Fruit fly (Drosophila melanogaster) whole organism, embryonic: Measurements from ENCODE around the gene aop.

ENCODE experiments used
- ATbp ChIP-seq: fragments of 200-800 bp; sonication (Bioruptor generic); optimal IDR thresholded peaks from 2 replicates; lab custom pipeline; 2017; ENCODE audit warnings: missing biosample characterization, mild to moderate bottlenecking, missing genetic modification characterization, missing genetic modification reagents
- Abd-B ChIP-seq: fragments of 200-800 bp; sonication (Bioruptor generic); optimal IDR thresholded peaks from 2 replicates; lab custom pipeline; 2018; ENCODE audit warnings: missing biosample characterization, mild to moderate bottlenecking, missing genetic modification characterization, moderate library complexity
- Ada2b ChIP-seq: fragments of 200-800 bp; sonication (Bioruptor generic); IDR thresholded peaks from 2 replicates; pipeline ENCODE4 v1.3.6; 2022; ENCODE audit warnings: missing biosample characterization, missing genetic modification characterization
- Atf3 ChIP-seq: fragments of 200-800 bp; sonication (Bioruptor generic); optimal IDR thresholded peaks from 3 replicates; lab custom pipeline; 2016; ENCODE audit warnings: missing biosample characterization, missing genetic modification characterization
- Awh ChIP-seq: fragments of 200-800 bp; sonication (Bioruptor generic); IDR thresholded peaks from 2 replicates; pipeline ENCODE4, ENCODE4 v1.3.6; 2022; ENCODE audit warnings: missing biosample characterization, missing genetic modification characterization
- B-H2 ChIP-seq: fragments of 200-800 bp; sonication (Bioruptor generic); optimal IDR thresholded peaks from 2 replicates; lab custom pipeline; 2018; ENCODE audit warnings: missing biosample characterization, mild to moderate bottlenecking, missing genetic modification characterization
- Bteb2 ChIP-seq: fragments of 200-800 bp; sonication (Bioruptor generic); optimal IDR thresholded peaks from 2 replicates; lab custom pipeline; 2016; ENCODE audit warnings: missing biosample characterization, missing genetic modification characterization
- CG10543 ChIP-seq: fragments of 200-800 bp; sonication (Bioruptor generic); optimal IDR thresholded peaks from 3 replicates; lab custom pipeline; 2017; ENCODE audit warnings: missing biosample characterization, mild to moderate bottlenecking, missing genetic modification characterization, moderate library complexity
- CG15011 ChIP-seq: fragments of 200-800 bp; sonication (Bioruptor generic); optimal IDR thresholded peaks from 3 replicates; lab custom pipeline; 2018; ENCODE audit warnings: missing biosample characterization, mild to moderate bottlenecking, missing genetic modification characterization
- CG15601 ChIP-seq: fragments of 200-800 bp; sonication (Bioruptor generic); optimal IDR thresholded peaks from 3 replicates; lab custom pipeline; 2019; ENCODE audit warnings: missing biosample characterization, mild to moderate bottlenecking, missing genetic modification characterization, moderate library complexity
- CG2129 ChIP-seq: fragments of 200-800 bp; sonication (Bioruptor generic); IDR thresholded peaks from 2 replicates; pipeline ENCODE4 v1.3.6; 2022; ENCODE audit warnings: missing biosample characterization, missing genetic modification characterization; ENCODE audit not compliant: partially characterized antibody
- CG2199 ChIP-seq: fragments of 200-800 bp; sonication (Bioruptor generic); IDR thresholded peaks from 3 replicates; pipeline ENCODE4 v1.3.6; 2022; ENCODE audit warnings: missing biosample characterization, missing genetic modification characterization
- CG2202 ChIP-seq: fragments of 200-800 bp; sonication (Bioruptor generic); optimal IDR thresholded peaks from 2 replicates; lab custom pipeline; 2018; ENCODE audit warnings: missing biosample characterization, mild to moderate bottlenecking, missing genetic modification characterization
- CG2678 ChIP-seq: fragments of 200-800 bp; sonication (Bioruptor generic); optimal IDR thresholded peaks from 3 replicates; lab custom pipeline; 2019; ENCODE audit warnings: missing biosample characterization, mild to moderate bottlenecking, missing genetic modification characterization, moderate library complexity
- CG30020 ChIP-seq: fragments of 200-800 bp; optimal IDR thresholded peaks from 2 replicates; lab custom pipeline; 2019; ENCODE audit warnings: missing biosample characterization, mild to moderate bottlenecking, missing genetic modification characterization, moderate library complexity
- CG3163 ChIP-seq: fragments of 200-800 bp; sonication (Bioruptor generic); optimal IDR thresholded peaks from 3 replicates; lab custom pipeline; 2016; ENCODE audit warnings: missing biosample characterization, missing genetic modification characterization
- CG33213 ChIP-seq: fragments of 200-800 bp; sonication (Bioruptor generic); optimal IDR thresholded peaks from 3 replicates; lab custom pipeline; 2016; ENCODE audit warnings: missing biosample characterization, missing genetic modification characterization
- CG34376 ChIP-seq: fragments of 200-800 bp; sonication (Bioruptor generic); optimal IDR thresholded peaks from 2 replicates; lab custom pipeline; 2018; ENCODE audit warnings: missing biosample characterization, mild to moderate bottlenecking, missing genetic modification characterization
- CG4282 ChIP-seq: fragments of 200-800 bp; sonication (Bioruptor generic); optimal IDR thresholded peaks from 2 replicates; lab custom pipeline; 2016; ENCODE audit warnings: missing biosample characterization, missing genetic modification characterization
- CG4328 ChIP-seq: fragments of 200-800 bp; sonication (Bioruptor generic); optimal IDR thresholded peaks from 3 replicates; lab custom pipeline; 2017; ENCODE audit warnings: missing biosample characterization, missing genetic modification reagents, missing genetic modification characterization
- CG6765 ChIP-seq: fragments of 200-800 bp; sonication (Bioruptor generic); optimal IDR thresholded peaks from 3 replicates; lab custom pipeline; 2017; ENCODE audit warnings: missing biosample characterization, mild to moderate bottlenecking, missing genetic modification characterization
- CG7786 ChIP-seq: fragments of 200-800 bp; sonication (Bioruptor generic); optimal IDR thresholded peaks from 2 replicates; lab custom pipeline; 2016; ENCODE audit warnings: missing biosample characterization, missing genetic modification characterization
- CG7839 ChIP-seq: fragments of 200-800 bp; sonication (Bioruptor generic); optimal IDR thresholded peaks from 3 replicates; lab custom pipeline; 2018; ENCODE audit warnings: missing biosample characterization, mild to moderate bottlenecking, missing genetic modification characterization, moderate library complexity
- CG9437 ChIP-seq: fragments of 200-800 bp; sonication (Bioruptor generic); optimal IDR thresholded peaks from 2 replicates; lab custom pipeline; 2018; ENCODE audit warnings: missing biosample characterization, mild to moderate bottlenecking, missing genetic modification characterization
- Chrac-16 ChIP-seq: fragments of 200-800 bp; sonication (Bioruptor generic); optimal IDR thresholded peaks from 3 replicates; lab custom pipeline; 2016; ENCODE audit warnings: missing biosample characterization, missing genetic modification characterization
- CoRest ChIP-seq: fragments of 200-800 bp; sonication (Bioruptor generic); optimal IDR thresholded peaks from 3 replicates; lab custom pipeline; 2018; ENCODE audit warnings: missing biosample characterization, mild to moderate bottlenecking, missing genetic modification characterization, moderate library complexity
- Dek ChIP-seq: fragments of 200-800 bp; sonication (Bioruptor generic); optimal IDR thresholded peaks from 3 replicates; lab custom pipeline; 2019; ENCODE audit warnings: missing biosample characterization, mild to moderate bottlenecking, missing genetic modification characterization, moderate library complexity
- Doc3 ChIP-seq: fragments of 200-800 bp; sonication (Bioruptor generic); IDR thresholded peaks from 3 replicates; pipeline ENCODE4 v1.3.6; 2022; ENCODE audit warnings: missing biosample characterization, missing genetic modification characterization; ENCODE audit not compliant: partially characterized antibody
- ERR ChIP-seq: fragments of 200-800 bp; sonication (Bioruptor generic); optimal IDR thresholded peaks from 2 replicates; lab custom pipeline; 2016; ENCODE audit warnings: missing biosample characterization, missing genetic modification characterization
- Ets65A ChIP-seq: fragments of 200-800 bp; sonication (Bioruptor generic); peaks from one replicate; lab custom pipeline; 2016; ENCODE audit warnings: missing biosample characterization, missing genetic modification characterization
- Neu2 ChIP-seq: fragments of 200-800 bp; sonication (Bioruptor generic); optimal IDR thresholded peaks from 3 replicates; lab custom pipeline; 2016; ENCODE audit warnings: missing biosample characterization, missing genetic modification characterization, borderline replicate concordance
- Spps ChIP-seq: fragments of 200-800 bp; sonication (Bioruptor generic); optimal IDR thresholded peaks from 2 replicates; lab custom pipeline; 2018; ENCODE audit warnings: missing biosample characterization, mild to moderate bottlenecking, missing genetic modification characterization
- abd-A ChIP-seq: fragments of 200-800 bp; sonication (Bioruptor generic); optimal IDR thresholded peaks from 3 replicates; lab custom pipeline; 2019; ENCODE audit warnings: missing biosample characterization, mild to moderate bottlenecking, missing genetic modification characterization, moderate library complexity
- cato ChIP-seq: fragments of 200-800 bp; sonication (Bioruptor generic); optimal IDR thresholded peaks from 2 replicates; lab custom pipeline; 2016; ENCODE audit warnings: missing biosample characterization, missing genetic modification characterization, borderline replicate concordance
- dysf ChIP-seq: fragments of 200-800 bp; sonication (Bioruptor generic); IDR thresholded peaks from 3 replicates; pipeline ENCODE4 v1.3.6; 2022; ENCODE audit warnings: missing biosample characterization, missing genetic modification characterization
- en ChIP-seq: fragments of 200-800 bp; sonication (Bioruptor generic); optimal IDR thresholded peaks from 2 replicates; lab custom pipeline; 2016; ENCODE audit warnings: missing biosample characterization, missing genetic modification characterization
- gro ChIP-seq: fragments of 200-800 bp; sonication (Bioruptor generic); optimal IDR thresholded peaks from 2 replicates; lab custom pipeline; 2016; ENCODE audit warnings: missing biosample characterization, missing genetic modification characterization
- kay ChIP-seq: fragments of 200-800 bp; sonication (Bioruptor generic); optimal IDR thresholded peaks from 2 replicates; lab custom pipeline; 2016; ENCODE audit warnings: missing biosample characterization, missing genetic modification characterization
- klu ChIP-seq: fragments of 200-800 bp; sonication (Bioruptor generic); IDR thresholded peaks from 2 replicates; pipeline ENCODE4 v1.3.6; 2022; ENCODE audit warnings: missing biosample characterization, missing genetic modification characterization
- mirr ChIP-seq: fragments of 200-800 bp; sonication (Bioruptor generic); optimal IDR thresholded peaks from 3 replicates; lab custom pipeline; 2018; ENCODE audit warnings: missing biosample characterization, mild to moderate bottlenecking, missing genetic modification characterization
- nerfin-2 ChIP-seq: fragments of 200-800 bp; sonication (Bioruptor generic); IDR thresholded peaks from 2 replicates; pipeline ENCODE4 v1.3.6; 2022; ENCODE audit warnings: missing biosample characterization, missing genetic modification characterization; ENCODE audit not compliant: partially characterized antibody
- pho ChIP-seq: fragments of 200-800 bp; sonication (Bioruptor generic); optimal IDR thresholded peaks from 2 replicates; lab custom pipeline; 2016; ENCODE audit warnings: missing biosample characterization, missing genetic modification characterization
- prd ChIP-seq, 3 experiments: fragments of >200 bp in 2 of 3; fragments of 200-800 bp in 1 of 3; sonication (Bioruptor generic) in 1 of 3; optimal IDR thresholded peaks in 2 of 3; IDR thresholded peaks in 1 of 3; 2 replicates in 2 of 3; 3 replicates in 1 of 3; pipeline versions ENCODE4 v1.3.6 to Lab custom; 2017 to 2022; ENCODE audit warnings: missing biosample characterization in 1 of 3, missing genetic modification characterization in 1 of 3
- row ChIP-seq: fragments of 200-800 bp; sonication (Bioruptor generic); IDR thresholded peaks from 3 replicates; pipeline ENCODE4 v1.3.6; 2022; ENCODE audit warnings: missing biosample characterization, missing genetic modification characterization
- schlank ChIP-seq: fragments of 200-800 bp; sonication (Bioruptor generic); optimal IDR thresholded peaks from 2 replicates; lab custom pipeline; 2018; ENCODE audit warnings: missing biosample characterization, mild to moderate bottlenecking, missing genetic modification characterization
- scrt ChIP-seq: fragments of 200-800 bp; sonication (Bioruptor generic); optimal IDR thresholded peaks from 2 replicates; lab custom pipeline; 2018; ENCODE audit warnings: missing biosample characterization, mild to moderate bottlenecking, missing genetic modification characterization, moderate library complexity
- sens ChIP-seq: fragments of 200-800 bp; sonication (Bioruptor generic); peaks from one replicate; lab custom pipeline; 2016; ENCODE audit warnings: missing biosample characterization, missing genetic modification characterization
- tap ChIP-seq: fragments of 200-800 bp; optimal IDR thresholded peaks from 3 replicates; lab custom pipeline; 2019; ENCODE audit warnings: missing biosample characterization, mild to moderate bottlenecking, missing genetic modification characterization, moderate library complexity
- tll ChIP-seq, 2 experiments: fragments of 200-800 bp in 1 of 2; fragments of >200 bp in 1 of 2; sonication (Bioruptor generic) in 1 of 2; optimal IDR thresholded peaks; 2 replicates each; lab custom pipeline; 2017 to 2019; ENCODE audit warnings: missing biosample characterization in 2 of 2, missing genetic modification characterization in 2 of 2, mild to moderate bottlenecking in 1 of 2, moderate library complexity in 1 of 2
- toy ChIP-seq: fragments of 200-800 bp; sonication (Bioruptor generic); IDR thresholded peaks from 2 replicates; pipeline ENCODE4 v1.3.6; 2022; ENCODE audit warnings: missing biosample characterization, missing genetic modification characterization
- unc-4 ChIP-seq: fragments of 200-800 bp; sonication (Bioruptor generic); IDR thresholded peaks from 2 replicates; pipeline ENCODE4 v1.3.6; 2022; ENCODE audit warnings: missing biosample characterization, missing genetic modification characterization; ENCODE audit not compliant: partially characterized antibody
- vfl ChIP-seq: fragments of 200-800 bp; sonication (Bioruptor generic); optimal IDR thresholded peaks from 2 replicates; lab custom pipeline; 2016; ENCODE audit warnings: missing biosample characterization, missing genetic modification characterization

The aop gene

DNA sequence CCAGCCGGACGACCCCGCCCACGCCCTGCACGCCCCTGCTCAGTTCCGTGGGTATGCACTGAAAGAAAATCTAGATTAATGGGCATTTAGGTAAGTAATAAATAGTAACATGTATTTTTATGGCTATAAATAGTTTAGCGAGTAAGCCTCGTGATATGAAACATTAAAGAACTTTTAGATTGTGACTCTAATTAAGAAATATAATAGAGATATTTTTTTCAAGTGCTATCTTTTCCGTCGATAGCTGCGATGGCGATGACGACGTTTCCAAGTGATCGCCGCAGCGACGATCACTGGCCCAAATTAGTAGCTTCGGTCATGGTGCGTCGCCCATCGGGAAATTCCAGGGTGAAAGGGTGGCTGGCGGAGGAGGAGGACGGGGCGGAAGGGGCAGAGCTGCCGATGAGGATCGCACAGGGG is 1.6 kb upstream of the aop start (continued):
- TF ChIP-seq ERR (GFP tag; lab: Kevin White, UChicago) = peak; percentile 59
- peak; percentile 95 for TF ChIP-seq ATbp (GFP tag; lab: Kevin White, UChicago)
- no peak for TF ChIP-seq CG2129 (GFP tag; lab: Robert Waterston, UW)
- peak; percentile 83 for TF ChIP-seq Chrac-16 (GFP tag; lab: Kevin White, UChicago)
- peak; percentile 82 for TF ChIP-seq CG2202
- TF ChIP-seq Atf3 = peak; percentile 64
- TF ChIP-seq row (GFP tag; lab: Robert Waterston, UW) = peak; percentile 87
- no peak for TF ChIP-seq Doc3 (GFP tag; lab: Robert Waterston, UW)
- peak; percentile 10 for TF ChIP-seq CG10543 (GFP tag; lab: Kevin White, UChicago)
- TF ChIP-seq CG33213 (GFP tag; lab: Kevin White, UChicago) = peak; percentile 63
- peak; percentile 94 for TF ChIP-seq CG15601
- peak; percentile 98 for TF ChIP-seq Ets65A
- TF ChIP-seq CG9437 = peak; percentile 74
- TF ChIP-seq CG2678 (tag; lab: Kevin White, UChicago) = peak; percentile 93
- TF ChIP-seq pho (GFP tag; lab: Kevin White, UChicago) = peak; percentile 57
- no peak for TF ChIP-seq prd (optimal IDR thresholded peaks at IDR 0.05; lab: Kevin White, UChicago)
- TF ChIP-seq prd (GFP tag; IDR thresholded peaks at IDR 0.05; lab: Robert Waterston, UW) = peak; percentile 93
- TF ChIP-seq tap = peak; percentile 95
- peak; percentile 64 for TF ChIP-seq CG7786
- TF ChIP-seq Bteb2 (GFP tag; lab: Kevin White, UChicago) = peak; percentile 58
- TF ChIP-seq cato (GFP tag; lab: Kevin White, UChicago) = peak; percentile 80
- TF ChIP-seq CG6765 (GFP tag; lab: Kevin White, UChicago) = peak; percentile 76
- TF ChIP-seq dysf (GFP tag; lab: Robert Waterston, UW) = peak; percentile 91
- TF ChIP-seq gro = peak; percentile 50
- TF ChIP-seq tll (GFP tag; optimal IDR thresholded peaks at IDR 0.05; lab: Kevin White, UChicago) = peak in 1 of 2 experiments; percentile 31
- no peak for TF ChIP-seq B-H2 (GFP tag; lab: Kevin White, UChicago)
- peak; percentile 88 for TF ChIP-seq Awh (GFP tag; lab: Robert Waterston, UW)
- TF ChIP-seq en (GFP tag; lab: Kevin White, UChicago) = peak; percentile 66
- TF ChIP-seq kay (GFP tag; lab: Kevin White, UChicago) = peak; percentile 76
- no peak for TF ChIP-seq CG34376 (GFP tag; lab: Kevin White, UChicago)
- TF ChIP-seq vfl = peak; percentile 63
- TF ChIP-seq nerfin-2 = no peak
- TF ChIP-seq Neu2 = no peak
- TF ChIP-seq mirr (GFP tag; lab: Kevin White, UChicago) = no peak
- TF ChIP-seq Spps (tag; lab: Kevin White, UChicago) = peak; percentile 91
- peak; percentile 45 for TF ChIP-seq toy (GFP tag; lab: Robert Waterston, UW)
- TF ChIP-seq Ada2b (GFP tag; lab: Robert Waterston, UW) = peak; percentile 91
- no peak for TF ChIP-seq abd-A (tag; lab: Kevin White, UChicago)
- peak; percentile 47 for TF ChIP-seq CG30020 (tag; lab: Kevin White, UChicago)
- no peak for TF ChIP-seq unc-4
- peak; percentile 55 for TF ChIP-seq CG4328 (GFP tag; lab: Kevin White, UChicago)

DNA sequence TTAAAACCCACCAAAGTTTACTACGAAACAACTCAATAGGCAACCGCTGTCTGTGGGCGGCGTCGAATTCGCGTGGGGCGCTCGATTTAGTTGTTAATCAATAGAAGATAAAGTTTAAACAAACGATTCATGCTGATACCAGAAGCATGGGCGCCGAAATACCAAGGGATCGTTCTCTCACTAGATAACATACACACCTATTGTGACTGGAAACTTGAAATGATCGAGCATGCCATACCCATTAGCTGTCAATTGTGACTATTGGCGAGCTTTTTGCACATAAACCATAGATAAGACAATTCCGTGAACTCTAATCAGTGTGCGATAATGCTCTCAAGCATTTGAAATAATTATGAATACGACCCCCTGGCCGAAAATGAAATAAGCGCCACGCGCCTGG is 812 bp upstream of the aop start:
- TF ChIP-seq Abd-B (GFP tag; lab: Kevin White, UChicago) = peak; percentile 66
- TF ChIP-seq schlank = peak; percentile 48
- TF ChIP-seq CoRest = peak; percentile 84
- peak; percentile 57 for TF ChIP-seq CG4282 (GFP tag; lab: Kevin White, UChicago)
- TF ChIP-seq CG3163 = peak; percentile 45
- TF ChIP-seq klu = peak; percentile 56
- peak; percentile 78 for TF ChIP-seq CG7839
- peak; percentile 63 for TF ChIP-seq Dek
- TF ChIP-seq CG4328 (GFP tag; lab: Kevin White, UChicago) = peak; percentile 23
- 0 out of 3 replicates have a peak, but pooled peaks have one; percentile 50 for TF ChIP-seq CG2199 (GFP tag; lab: Robert Waterston, UW)
- TF ChIP-seq scrt = peak; percentile 60
- peak; percentile 87 for TF ChIP-seq sens
- peak; percentile 29 for TF ChIP-seq CG15011 (GFP tag; lab: Kevin White, UChicago)
